Fruit fly (Drosophila melanogaster): Measurements from ENCODE around the gene CG14573.

- no peak for TF ChIP-seq CTCF (optimal IDR thresholded peaks at IDR 0.05)
- no peak for TF ChIP-seq CG8478 (optimal IDR thresholded peaks at IDR 0.05)
Measured at dm6 chr3L:21685753-21686152, 48.1 kb upstream of the CG14573 start.
